Worm (Caenorhabditis elegans): ENCODE data around the gene ZK697.8.

The ZK697.8 gene

DNA sequence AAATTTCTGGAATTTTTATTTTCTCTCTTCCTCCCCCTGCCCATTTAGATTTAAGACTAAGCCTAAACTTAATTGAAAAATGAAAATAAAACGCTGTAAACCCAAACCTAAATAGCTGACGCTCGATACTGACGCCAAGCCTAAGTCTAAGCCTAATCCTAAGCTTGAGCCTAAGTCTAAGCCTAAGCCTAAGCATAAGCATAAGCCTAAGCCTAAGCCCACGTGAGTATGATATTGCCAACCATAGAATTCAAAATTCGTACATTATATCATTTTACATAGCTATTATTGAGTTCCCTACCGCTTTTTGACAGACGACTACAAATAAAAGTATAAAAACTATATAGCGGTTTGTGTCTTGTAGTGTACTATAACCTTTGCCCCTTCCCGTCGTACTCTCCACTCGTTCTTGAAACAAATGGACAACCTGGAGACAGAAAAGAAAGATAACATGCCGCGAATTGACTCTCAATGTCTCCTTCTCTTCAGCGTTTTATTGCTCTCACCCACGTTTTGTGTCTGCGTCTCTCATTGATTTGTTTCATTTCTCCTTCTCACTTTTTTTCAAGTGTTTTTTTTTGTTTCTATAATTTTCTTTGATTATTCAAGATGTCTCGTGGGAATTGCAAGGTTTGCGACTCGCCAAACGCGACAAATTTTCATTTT is 5.6 kb downstream of the ZK697.8 start, which contains the start of gene nhr-256:
Gene nhr-256, plus strand, starts transcription at position 567 of the 666 bp plus-strand sequence.
- no peak for TF ChIP-seq ceh-82 (tag; optimal IDR thresholded peaks at IDR 0.05)
- TF ChIP-seq mxl-3 (GFP tag; optimal IDR thresholded peaks at IDR 0.05): peak; percentile 67
- TF ChIP-seq R02D3.7 (tag; optimal IDR thresholded peaks at IDR 0.05): no peak
- TF ChIP-seq jun-1 (tag; optimal IDR thresholded peaks at IDR 0.05): peak; percentile 5
- TF ChIP-seq aly-2 (tag; optimal IDR thresholded peaks at IDR 0.05): no peak
- TF ChIP-seq ztf-11 (tag; optimal IDR thresholded peaks at IDR 0.05): no peak
- no peak for TF ChIP-seq lin-15B (tag; optimal IDR thresholded peaks at IDR 0.05)
- peak; percentile 59 for TF ChIP-seq T20F7.1 (GFP tag; optimal IDR thresholded peaks at IDR 0.05)
- no peak for TF ChIP-seq Y5F2A.4 (GFP tag; optimal IDR thresholded peaks at IDR 0.05)
- no peak for TF ChIP-seq duxl-1 (tag; optimal IDR thresholded peaks at IDR 0.05; ENCODE audit: poor library complexity)
- no peak for TF ChIP-seq Y75B8A.6 (GFP tag; IDR thresholded peaks at IDR 0.05)
- peak; percentile 90 for TF ChIP-seq dmd-6 (GFP tag; IDR thresholded peaks at IDR 0.05)
- peak; percentile 70 for TF ChIP-seq hmg-1.1 (GFP tag; IDR thresholded peaks at IDR 0.05)
- no peak for TF ChIP-seq nhr-10 (tag; optimal IDR thresholded peaks at IDR 0.05)
- TF ChIP-seq dmd-8 (GFP tag; IDR thresholded peaks at IDR 0.05): no peak
- TF ChIP-seq rbr-2 (tag; optimal IDR thresholded peaks at IDR 0.05): no peak
- no peak for TF ChIP-seq zfp-3 (GFP tag; conservative IDR thresholded peaks at IDR 0.05)
- no peak for TF ChIP-seq mep-1 (tag; optimal IDR thresholded peaks at IDR 0.05)
- TF ChIP-seq F49E8.2 (tag; optimal IDR thresholded peaks at IDR 0.05; ENCODE audit: borderline replicate concordance): no peak
- TF ChIP-seq ZK337.2 (GFP tag; IDR thresholded peaks at IDR 0.05): no peak
- TF ChIP-seq unc-130 (GFP tag; optimal IDR thresholded peaks at IDR 0.05): no peak
- no peak for TF ChIP-seq lin-39 (tag; optimal IDR thresholded peaks at IDR 0.05)
- TF ChIP-seq nhr-42 (GFP tag; IDR thresholded peaks at IDR 0.05): no peak
- TF ChIP-seq egl-27 (tag; optimal IDR thresholded peaks at IDR 0.05): no peak
- no peak for TF ChIP-seq fos-1 (tag; optimal IDR thresholded peaks at IDR 0.05)
- TF ChIP-seq zfp-2 (tag; optimal IDR thresholded peaks at IDR 0.05): no peak
- no peak for TF ChIP-seq snpc-1.2 (GFP tag; IDR thresholded peaks at IDR 0.05)
- no peak for TF ChIP-seq dmd-9 (GFP tag; IDR thresholded peaks at IDR 0.05)
- peak; percentile 8 for TF ChIP-seq gei-8 (GFP tag; optimal IDR thresholded peaks at IDR 0.05)
- no peak for TF ChIP-seq madf-5 (GFP tag; IDR thresholded peaks at IDR 0.05)
- no peak for TF ChIP-seq spr-3 (GFP tag; optimal IDR thresholded peaks at IDR 0.05)
- peak; percentile 5 for TF ChIP-seq spr-1 (tag; optimal IDR thresholded peaks at IDR 0.05)
- TF ChIP-seq mes-2 (tag; optimal IDR thresholded peaks at IDR 0.05; ENCODE audit: poor library complexity, severe bottlenecking): no peak
- no peak for TF ChIP-seq lsy-2 (tag; optimal IDR thresholded peaks at IDR 0.05)
- no peak for TF ChIP-seq D1046.2 (GFP tag; IDR thresholded peaks at IDR 0.05)
- TF ChIP-seq php-3 (GFP tag; IDR thresholded peaks at IDR 0.05): peak; percentile 83
- peak; percentile 100 for TF ChIP-seq nhr-28 (tag; optimal IDR thresholded peaks at IDR 0.05)
- TF ChIP-seq Y105C5A.15 (GFP tag; IDR thresholded peaks at IDR 0.05): no peak
- TF ChIP-seq aha-1 (tag): no peak
- TF ChIP-seq unc-39 (tag; optimal IDR thresholded peaks at IDR 0.05): no peak
- no peak for TF ChIP-seq snpc-4 (tag; optimal IDR thresholded peaks at IDR 0.05)
- TF ChIP-seq ama-1 (optimal IDR thresholded peaks at IDR 0.05): no peak
- peak; percentile 74 for TF ChIP-seq hlh-30 (tag; optimal IDR thresholded peaks at IDR 0.05; ENCODE audit: insufficient read depth)
- no peak for TF ChIP-seq ZK546.5 (tag; optimal IDR thresholded peaks at IDR 0.05)
- no peak for TF ChIP-seq F26F4.8 (GFP tag; conservative IDR thresholded peaks at IDR 0.05)
- peak; percentile 21 for TF ChIP-seq nhr-11 (tag; optimal IDR thresholded peaks at IDR 0.05)
- peak; percentile 94 for TF ChIP-seq dve-1 (tag; optimal IDR thresholded peaks at IDR 0.05; ENCODE audit: insufficient read depth)
- TF ChIP-seq nhr-6 (tag; optimal IDR thresholded peaks at IDR 0.05): peak; percentile 32
- no peak for TF ChIP-seq hlh-11 (tag; optimal IDR thresholded peaks at IDR 0.05)
- peak; percentile 87 for TF ChIP-seq nhr-77 (tag; optimal IDR thresholded peaks at IDR 0.05)
- TF ChIP-seq ceh-44 (GFP tag; IDR thresholded peaks at IDR 0.05): no peak
- no peak for TF ChIP-seq nhr-237 (tag; optimal IDR thresholded peaks at IDR 0.05)

Measured in whole organism, L4 larva.